Fruit fly (Drosophila melanogaster): Measurements from ENCODE around the gene CG14417.

dm6 chrX:2880660-2881059, 4.3 kb upstream of the CG14417 start:
- no peak for TF ChIP-seq pan (optimal IDR thresholded peaks at IDR 0.05)
- TF ChIP-seq psq (optimal IDR thresholded peaks at IDR 0.05): no peak
- no peak for TF ChIP-seq usp (GFP tag; optimal IDR thresholded peaks at IDR 0.05)
- no peak for TF ChIP-seq Dll (optimal IDR thresholded peaks at IDR 0.05)
- TF ChIP-seq CG8478 (optimal IDR thresholded peaks at IDR 0.05): no peak
- no peak for TF ChIP-seq EcR (GFP tag; optimal IDR thresholded peaks at IDR 0.05)
